Worm (Caenorhabditis elegans) whole organism, young adult: ENCODE measurements around the gene F07A11.1.
A peak's percentile ranks its signal among the peaks of the same experiment; 100 is the strongest.

ENCODE experiments used
- Y53G8AR.9 ChIP-seq: fragments of 200-800 bp; sonication (Bioruptor generic); conservative IDR thresholded peaks from 2 replicates; pipeline ENCODE4 v1.3.6; 2022; ENCODE audit warnings: missing genetic modification reagents, missing genetic modification characterization, missing compliant biosample characterization
- cebp-1 ChIP-seq, 2 experiments: fragments of 200-800 bp in 1 of 2; sonication (Bioruptor generic) in 1 of 2; sonication (generic microtip) in 1 of 2; IDR thresholded peaks in 1 of 2; optimal IDR thresholded peaks in 1 of 2; 2 replicates each; pipeline versions ENCODE4 v1.3.6 to Lab custom; 2017 to 2022; ENCODE audit warnings: missing compliant biosample characterization in 2 of 2, missing genetic modification characterization in 2 of 2, mild to moderate bottlenecking in 1 of 2, missing genetic modification reagents in 1 of 2, moderate library complexity in 1 of 2
- efl-1 ChIP-seq: fragments of 150-350 bp; optimal IDR thresholded peaks from 2 replicates; lab custom pipeline; 2014; ENCODE audit warnings: missing biosample characterization, missing genetic modification reagents, missing genetic modification characterization
- hsf-1 ChIP-seq: fragments of 200-800 bp; sonication (Bioruptor generic); IDR thresholded peaks from 2 replicates; pipeline ENCODE4 v1.3.6; 2022; ENCODE audit warnings: missing genetic modification reagents, missing genetic modification characterization, missing compliant biosample characterization
- lsl-1 ChIP-seq: fragments of 200-800 bp; sonication (Bioruptor generic); optimal IDR thresholded peaks from 2 replicates; lab custom pipeline; 2018; ENCODE audit warnings: mild to moderate bottlenecking, missing genetic modification characterization, moderate library complexity, missing compliant biosample characterization
- mes-4 ChIP-seq: sonication (generic microtip); optimal IDR thresholded peaks from 2 replicates; lab custom pipeline; 2016; ENCODE audit warnings: missing genotype, missing genetic modification characterization, missing compliant biosample characterization
- nfya-1 ChIP-seq: sonication (generic microtip); optimal IDR thresholded peaks from 2 replicates; lab custom pipeline; 2017; ENCODE audit warnings: antibody characterized with exemption, missing compliant biosample characterization, missing genetic modification characterization, borderline replicate concordance; ENCODE audit not compliant: insufficient read depth
- nfyb-1 ChIP-seq: fragments of 200-800 bp; sonication (Bioruptor generic); IDR thresholded peaks from 2 replicates; pipeline ENCODE4 v1.3.6; 2022; ENCODE audit warnings: missing genetic modification reagents, missing genetic modification characterization, missing compliant biosample characterization
- pha-4 ChIP-seq: fragments of 150-350 bp; sonication (generic microtip); optimal IDR thresholded peaks from 2 replicates; lab custom pipeline; 2014; ENCODE audit warnings: missing biosample characterization, missing genetic modification reagents, missing genetic modification characterization
- snpc-3.4 ChIP-seq: sonication (generic microtip); optimal IDR thresholded peaks from 2 replicates; lab custom pipeline; 2017; ENCODE audit warnings: missing genetic modification characterization, mild to moderate bottlenecking, missing compliant biosample characterization, antibody characterized with exemption, moderate library complexity, missing genotype, missing genetic modification reagents
- tbp1 ChIP-seq: fragments of 200-800 bp; sonication (Bioruptor generic); optimal IDR thresholded peaks from 2 replicates; lab custom pipeline; 2018; ENCODE audit warnings: mild to moderate bottlenecking, missing genetic modification characterization, missing compliant biosample characterization
- xnd-1 ChIP-seq: sonication (generic microtip); optimal IDR thresholded peaks from 2 replicates; lab custom pipeline; 2016; ENCODE audit warnings: missing genotype, missing genetic modification reagents, missing genetic modification characterization, missing compliant biosample characterization
- zfh-2 ChIP-seq: fragments of 200-800 bp; sonication (Bioruptor generic); conservative IDR thresholded peaks from 2 replicates; pipeline ENCODE4 v1.3.6; 2022; ENCODE audit warnings: missing genetic modification reagents, missing genetic modification characterization, missing compliant biosample characterization

Gene F07A11.1

DNA sequence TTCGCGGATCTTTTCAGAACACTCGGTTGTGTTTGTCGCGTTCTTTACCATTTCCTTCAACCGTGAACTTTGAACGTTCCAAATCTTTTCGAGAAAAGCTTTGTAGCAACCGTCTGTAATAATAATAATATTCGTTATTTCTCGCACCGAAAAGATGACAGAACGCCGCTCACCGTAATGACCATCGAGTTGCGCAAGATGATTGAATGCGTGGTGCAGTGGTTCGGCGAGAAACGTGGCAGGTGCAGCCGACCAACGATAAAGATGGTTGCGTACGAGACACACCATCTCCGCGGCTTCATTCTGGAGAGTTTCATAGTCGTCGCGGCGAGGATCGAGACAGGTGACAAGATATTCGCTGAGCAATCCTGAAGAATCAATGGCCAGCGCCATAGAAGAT lies 49.0 kb downstream of the F07A11.1 start:
- peak; percentile 30; the same call in 1 of the 2 replicates for TF ChIP-seq zfh-2 (GFP tag; lab: Robert Waterston, UW)
- no peak for TF ChIP-seq lsl-1

ce11 chrII:11542385-11542784 lies 49.5 kb downstream of the F07A11.1 start, which contains the start of gene gtf-2E2:
TSS of gene gtf-2E2 (minus strand) at chrII:11542495.
- 0 out of 2 replicates have a peak, but pooled peaks have one; percentile 43 for TF ChIP-seq Y53G8AR.9 (GFP tag; lab: Robert Waterston, UW)
- TF ChIP-seq nfya-1 (tag; lab: Kevin White, UChicago): no peak
- TF ChIP-seq tbp1 (GFP tag; lab: Kevin White, UChicago): peak; percentile 5
- no peak for TF ChIP-seq nfyb-1 (GFP tag; lab: Robert Waterston, UW)
- peak; percentile 14 for TF ChIP-seq snpc-3.4 (tag; lab: Kevin White, UChicago)
- TF ChIP-seq xnd-1 (tag; lab: Kevin White, UChicago): no peak
- 0 out of 2 replicates have a peak, but pooled peaks have one; percentile 5 for TF ChIP-seq hsf-1 (GFP tag; lab: Robert Waterston, UW)
- TF ChIP-seq mes-4: no peak
- TF ChIP-seq efl-1: no peak
- no peak for TF ChIP-seq cebp-1 (GFP tag; IDR thresholded peaks at IDR 0.05; lab: Robert Waterston, UW)
- TF ChIP-seq cebp-1 (tag; optimal IDR thresholded peaks at IDR 0.05; lab: Kevin White, UChicago): peak; percentile 18

- peak; percentile 32 for TF ChIP-seq snpc-3.4 (tag; lab: Kevin White, UChicago)
- no peak for TF ChIP-seq pha-4 (tag; lab: Kevin White, UChicago)
- TF ChIP-seq cebp-1 (GFP tag; IDR thresholded peaks at IDR 0.05; lab: Robert Waterston, UW): no peak
- peak; percentile 6 for TF ChIP-seq cebp-1 (tag; optimal IDR thresholded peaks at IDR 0.05; lab: Kevin White, UChicago)
These were observed 53.2 kb downstream of the F07A11.1 start, which contains the start of gene Y62F5A.9 for ce11 chrII:11538741-11539140. TSS of gene Y62F5A.9 (minus strand) at chrII:11538841.
